Worm (Caenorhabditis elegans) whole organism, L4 larva: ENCODE results near the gene ZK757.1.

Experiments used
- D1046.2 ChIP-seq: fragments of 200-800 bp; sonication (Bioruptor generic); IDR thresholded peaks from 2 replicates; pipeline ENCODE4 v1.3.6; 2022; ENCODE audit warnings: missing genetic modification characterization, missing compliant biosample characterization
- F37D6.2 ChIP-seq: sonication (generic microtip); optimal IDR thresholded peaks from 2 replicates; lab custom pipeline; 2016; ENCODE audit warnings: mild to moderate bottlenecking, missing genetic modification characterization, missing compliant biosample characterization
- F44E2.7 ChIP-seq: fragments of 200-800 bp; sonication (Bioruptor generic); IDR thresholded peaks from 2 replicates; pipeline ENCODE4 v2.1.2; 2022; ENCODE audit warnings: missing genetic modification characterization, missing compliant biosample characterization
- F49E8.2 ChIP-seq: sonication (generic microtip); optimal IDR thresholded peaks from 2 replicates; lab custom pipeline; 2016; ENCODE audit warnings: missing compliant biosample characterization, mild to moderate bottlenecking, missing genetic modification characterization, borderline replicate concordance
- R02D3.7 ChIP-seq: fragments of 150-350 bp; sonication (generic microtip); optimal IDR thresholded peaks from 3 replicates; lab custom pipeline; 2014; ENCODE audit warnings: missing biosample characterization, missing genetic modification characterization
- T20F7.1 ChIP-seq: fragments of 200-800 bp; sonication (Bioruptor generic); optimal IDR thresholded peaks from 2 replicates; lab custom pipeline; 2018; ENCODE audit warnings: mild to moderate bottlenecking, missing genetic modification characterization, missing compliant biosample characterization
- Y48G9A.11 ChIP-seq: fragments of 200-800 bp; sonication (Bioruptor generic); IDR thresholded peaks from 2 replicates; pipeline ENCODE4 v1.3.6; 2022; ENCODE audit warnings: missing genetic modification reagents, missing genetic modification characterization, missing compliant biosample characterization
- Y5F2A.4 ChIP-seq: fragments of 200-800 bp; sonication (Bioruptor generic); optimal IDR thresholded peaks from 2 replicates; lab custom pipeline; 2018; ENCODE audit warnings: mild to moderate bottlenecking, missing genetic modification characterization, missing compliant biosample characterization
- Y75B8A.6 ChIP-seq: fragments of 200-800 bp; sonication (Bioruptor generic); IDR thresholded peaks from 2 replicates; pipeline ENCODE4 v1.3.6; 2022; ENCODE audit warnings: missing genetic modification reagents, missing genetic modification characterization, missing compliant biosample characterization
- ceh-20 ChIP-seq: fragments of 200-800 bp; sonication (Bioruptor generic); IDR thresholded peaks from 2 replicates; pipeline ENCODE4 v1.3.6; 2022; ENCODE audit warnings: missing genetic modification reagents, missing genetic modification characterization, missing compliant biosample characterization
- ceh-62 ChIP-seq: sonication (generic microtip); optimal IDR thresholded peaks from 2 replicates; lab custom pipeline; 2017; ENCODE audit warnings: missing biosample characterization, missing genetic modification characterization
- ceh-82 ChIP-seq: sonication (generic microtip); optimal IDR thresholded peaks from 2 replicates; lab custom pipeline; 2017; ENCODE audit warnings: missing biosample characterization, missing genetic modification characterization
- cey-2 ChIP-seq: sonication (generic microtip); optimal IDR thresholded peaks from 3 replicates; lab custom pipeline; 2017; ENCODE audit warnings: missing genetic modification characterization, mild to moderate bottlenecking, missing compliant biosample characterization, antibody characterized with exemption, borderline replicate concordance; ENCODE audit not compliant: insufficient read depth
- ctbp-1 ChIP-seq: fragments of 200-800 bp; sonication (Bioruptor generic); IDR thresholded peaks from 2 replicates; pipeline ENCODE4 v1.3.6; 2022; ENCODE audit warnings: missing genetic modification reagents, missing genetic modification characterization, missing compliant biosample characterization
- daf-12 ChIP-seq: fragments of 150-350 bp; optimal IDR thresholded peaks from 2 replicates; lab custom pipeline; 2014; ENCODE audit warnings: missing biosample characterization, missing genetic modification reagents, missing genetic modification characterization
- daf-16 ChIP-seq, 3 experiments: sonication (generic microtip); optimal IDR thresholded peaks; 2 replicates each; lab custom pipeline; 2016 to 2017; ENCODE audit warnings: missing genetic modification characterization in 3 of 3, missing genetic modification reagents in 3 of 3, mild to moderate bottlenecking in 2 of 3, missing compliant biosample characterization in 2 of 3, missing biosample characterization in 1 of 3, moderate library complexity in 1 of 3
- daf-19 ChIP-seq: fragments of 200-800 bp; sonication (Bioruptor generic); conservative IDR thresholded peaks from 2 replicates; pipeline ENCODE4 v1.3.6; 2022; ENCODE audit warnings: missing genetic modification characterization, missing compliant biosample characterization
- daf-8 ChIP-seq: fragments of 200-800 bp; sonication (Bioruptor generic); IDR thresholded peaks from 2 replicates; pipeline ENCODE4 v1.3.6; 2022; ENCODE audit warnings: missing genetic modification characterization, missing compliant biosample characterization
- dmd-9 ChIP-seq: fragments of 200-800 bp; sonication (Bioruptor generic); IDR thresholded peaks from 2 replicates; pipeline ENCODE4 v1.3.6; 2022; ENCODE audit warnings: missing genetic modification reagents, missing genetic modification characterization, missing compliant biosample characterization
- fkh-10 ChIP-seq: fragments of 150-350 bp; optimal IDR thresholded peaks from 2 replicates; lab custom pipeline; 2014; ENCODE audit warnings: missing biosample characterization, missing genetic modification reagents, missing genetic modification characterization
- gei-8 ChIP-seq: fragments of 200-800 bp; sonication (Bioruptor generic); optimal IDR thresholded peaks from 2 replicates; lab custom pipeline; 2018; ENCODE audit warnings: mild to moderate bottlenecking, missing genetic modification characterization, missing compliant biosample characterization
- hlh-11 ChIP-seq: fragments of 200-800 bp; sonication (Bioruptor generic); optimal IDR thresholded peaks from 2 replicates; lab custom pipeline; 2018; ENCODE audit warnings: mild to moderate bottlenecking, missing genetic modification characterization, missing compliant biosample characterization
- hlh-30 ChIP-seq: sonication (generic microtip); optimal IDR thresholded peaks from 2 replicates; lab custom pipeline; 2017; ENCODE audit warnings: antibody characterized with exemption, mild to moderate bottlenecking, missing genetic modification characterization, missing compliant biosample characterization; ENCODE audit not compliant: insufficient read depth
- lim-7 ChIP-seq: fragments of 200-800 bp; sonication (Bioruptor generic); IDR thresholded peaks from 2 replicates; pipeline ENCODE4 v1.3.6; 2022; ENCODE audit warnings: missing genetic modification characterization, missing compliant biosample characterization
- lin-15B ChIP-seq: fragments of 150-350 bp; sonication (generic microtip); optimal IDR thresholded peaks from 3 replicates; lab custom pipeline; 2014; ENCODE audit warnings: missing biosample characterization, missing genetic modification characterization
- lin-29 ChIP-seq: fragments of 200-800 bp; sonication (Bioruptor generic); IDR thresholded peaks from 2 replicates; pipeline ENCODE4 v1.3.6; 2022; ENCODE audit warnings: missing genetic modification reagents, missing genetic modification characterization, missing compliant biosample characterization
- lin-39 ChIP-seq: fragments of 150-350 bp; optimal IDR thresholded peaks from 2 replicates; lab custom pipeline; 2014; ENCODE audit warnings: missing biosample characterization, missing genetic modification reagents, missing genetic modification characterization
- madf-5 ChIP-seq, 2 experiments: fragments of 200-800 bp; sonication (Bioruptor generic); IDR thresholded peaks; 2 replicates each; pipeline ENCODE4 v1.3.6; 2022; ENCODE audit warnings: missing compliant biosample characterization in 2 of 2, missing genetic modification characterization in 2 of 2
- madf-9 ChIP-seq: fragments of 200-800 bp; sonication (Bioruptor generic); conservative IDR thresholded peaks from 2 replicates; pipeline ENCODE4 v1.3.6; 2022; ENCODE audit warnings: missing genetic modification reagents, missing genetic modification characterization, missing compliant biosample characterization
- mdl-1 ChIP-seq, 2 experiments: fragments of 150-350 bp in 1 of 2; sonication (generic microtip) in 1 of 2; optimal IDR thresholded peaks; 2 replicates each; lab custom pipeline; 2014 to 2017; ENCODE audit warnings: missing biosample characterization in 2 of 2, missing genetic modification characterization in 2 of 2
- mxl-2 ChIP-seq: fragments of 200-800 bp; sonication (Bioruptor generic); conservative IDR thresholded peaks from 2 replicates; pipeline ENCODE4 v1.3.6; 2022; ENCODE audit warnings: missing genetic modification reagents, missing genetic modification characterization, missing compliant biosample characterization
- mxl-3 ChIP-seq: fragments of 200-800 bp; sonication (Bioruptor generic); optimal IDR thresholded peaks from 2 replicates; lab custom pipeline; 2018; ENCODE audit warnings: mild to moderate bottlenecking, missing genetic modification characterization, missing compliant biosample characterization
- nhr-10 ChIP-seq: fragments of 150-350 bp; optimal IDR thresholded peaks from 2 replicates; lab custom pipeline; 2014; ENCODE audit warnings: missing biosample characterization, missing genetic modification characterization
- nhr-11 ChIP-seq: fragments of 150-350 bp; optimal IDR thresholded peaks from 2 replicates; lab custom pipeline; 2014; ENCODE audit warnings: missing biosample characterization, missing genetic modification characterization
- nhr-25 ChIP-seq: sonication (generic microtip); optimal IDR thresholded peaks from 2 replicates; lab custom pipeline; 2017; ENCODE audit warnings: missing genetic modification characterization, mild to moderate bottlenecking, missing compliant biosample characterization, antibody characterized with exemption, moderate library complexity, borderline replicate concordance; ENCODE audit not compliant: insufficient read depth
- nhr-28 ChIP-seq: fragments of 150-350 bp; optimal IDR thresholded peaks from 2 replicates; lab custom pipeline; 2014; ENCODE audit warnings: missing biosample characterization, missing genetic modification characterization
- nhr-42 ChIP-seq: fragments of 200-800 bp; sonication (Bioruptor generic); IDR thresholded peaks from 2 replicates; pipeline ENCODE4 v1.3.6; 2022; ENCODE audit warnings: missing genetic modification characterization, missing compliant biosample characterization
- nhr-6 ChIP-seq: fragments of 150-350 bp; optimal IDR thresholded peaks from 2 replicates; lab custom pipeline; 2014; ENCODE audit warnings: missing biosample characterization, missing genetic modification characterization
- nhr-76 ChIP-seq: fragments of 150-350 bp; optimal IDR thresholded peaks from 2 replicates; lab custom pipeline; 2014; ENCODE audit warnings: missing biosample characterization, missing genetic modification characterization
- pha-4 ChIP-seq, 2 experiments: fragments of 150-350 bp in 1 of 2; fragments of 200-800 bp in 1 of 2; sonication (Bioruptor generic) in 1 of 2; IDR thresholded peaks in 1 of 2; optimal IDR thresholded peaks in 1 of 2; 2 replicates each; pipeline versions ENCODE4 v1.3.6 to Lab custom; 2014 to 2022; ENCODE audit warnings: missing genetic modification characterization in 2 of 2, missing genetic modification reagents in 2 of 2, missing biosample characterization in 1 of 2, missing compliant biosample characterization in 1 of 2
- pqm-1 ChIP-seq: sonication (generic microtip); optimal IDR thresholded peaks from 2 replicates; lab custom pipeline; 2017; ENCODE audit warnings: missing biosample characterization, missing genetic modification characterization
- set-16 ChIP-seq: fragments of 200-800 bp; sonication (Bioruptor generic); IDR thresholded peaks from 2 replicates; pipeline ENCODE4 v1.3.6; 2022; ENCODE audit warnings: missing genetic modification reagents, missing genetic modification characterization, missing compliant biosample characterization
- skn-1 ChIP-seq: fragments of 150-350 bp; optimal IDR thresholded peaks from 2 replicates; lab custom pipeline; 2014; ENCODE audit warnings: missing biosample characterization, missing genetic modification characterization
- unc-62 ChIP-seq, 3 experiments: fragments of 150-350 bp in 1 of 3; sonication (generic microtip); optimal IDR thresholded peaks in 2 of 3; peaks in 1 of 3; 1 replicate in 1 of 3; 2 replicates in 2 of 3; lab custom pipeline; 2014 to 2017; ENCODE audit warnings: missing biosample characterization in 3 of 3, missing genetic modification characterization in 3 of 3, missing genetic modification reagents in 3 of 3, missing genotype in 1 of 3
- zfp-2 ChIP-seq: sonication (generic microtip); optimal IDR thresholded peaks from 2 replicates; lab custom pipeline; 2016; ENCODE audit warnings: mild to moderate bottlenecking, missing genetic modification characterization, missing compliant biosample characterization
- zip-2 ChIP-seq: fragments of 150-350 bp; optimal IDR thresholded peaks from 2 replicates; lab custom pipeline; 2014; ENCODE audit warnings: missing biosample characterization, missing genetic modification characterization
- ztf-11 ChIP-seq: fragments of 150-350 bp; optimal IDR thresholded peaks from 2 replicates; lab custom pipeline; 2014; ENCODE audit warnings: missing biosample characterization, missing genetic modification characterization

ZK757.1 gene

DNA sequence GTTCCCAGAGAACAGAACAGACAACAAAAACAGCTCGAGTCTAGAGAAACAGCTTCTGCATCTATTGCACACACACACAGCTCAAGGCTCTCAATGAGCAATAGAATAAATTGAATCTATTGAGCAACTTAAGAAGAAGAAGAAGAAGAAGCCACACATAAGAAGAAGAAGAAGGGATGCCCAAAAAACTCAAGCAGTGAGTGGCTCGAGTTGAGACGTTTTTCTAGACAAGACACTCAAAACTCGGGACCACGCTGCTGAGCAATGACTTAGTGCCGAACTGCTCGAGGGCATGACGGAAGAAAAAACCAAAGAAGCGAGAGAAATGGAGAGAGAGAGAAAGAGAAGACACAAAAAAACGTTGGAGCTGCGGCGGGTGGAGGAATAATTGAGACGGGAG, 34.4 kb upstream of the ZK757.1 start (continued):
- TF ChIP-seq unc-62 (GFP tag; optimal IDR thresholded peaks at IDR 0.05 in 1 of 2; lab: Kevin White, UChicago) (peak in 1 of 2 experiments; percentile 95), unc-62 (tag; optimal IDR thresholded peaks at IDR 0.05; lab: Kevin White, UChicago) (no peak), madf-5 (GFP tag; IDR thresholded peaks at IDR 0.05; lab: Robert Waterston, UW) (no peak), ceh-20 (GFP tag; lab: Robert Waterston, UW) (no peak), F37D6.2 (tag; lab: Kevin White, UChicago) (no peak), hlh-30 (tag; lab: Kevin White, UChicago) (peak; percentile 80), fkh-10 (GFP tag; lab: Kevin White, UChicago) (peak; percentile 83), madf-9 (GFP tag; lab: Robert Waterston, UW) (no peak), mxl-2 (GFP tag; lab: Robert Waterston, UW) (no peak), mdl-1 (tag; optimal IDR thresholded peaks at IDR 0.05; lab: Kevin White, UChicago) (peak in 1 of 2 experiments; percentile 36), nhr-76 (no peak), ztf-11 (no peak), pha-4 (GFP tag; IDR thresholded peaks at IDR 0.05; lab: Robert Waterston, UW) (no peak), pha-4 (tag; optimal IDR thresholded peaks at IDR 0.05; lab: Kevin White, UChicago) (no peak), ceh-82 (tag; lab: Kevin White, UChicago) (no peak), set-16 (GFP tag; lab: Robert Waterston, UW) (0 out of 2 replicates have a peak, but pooled peaks have one; percentile 17)

DNA sequence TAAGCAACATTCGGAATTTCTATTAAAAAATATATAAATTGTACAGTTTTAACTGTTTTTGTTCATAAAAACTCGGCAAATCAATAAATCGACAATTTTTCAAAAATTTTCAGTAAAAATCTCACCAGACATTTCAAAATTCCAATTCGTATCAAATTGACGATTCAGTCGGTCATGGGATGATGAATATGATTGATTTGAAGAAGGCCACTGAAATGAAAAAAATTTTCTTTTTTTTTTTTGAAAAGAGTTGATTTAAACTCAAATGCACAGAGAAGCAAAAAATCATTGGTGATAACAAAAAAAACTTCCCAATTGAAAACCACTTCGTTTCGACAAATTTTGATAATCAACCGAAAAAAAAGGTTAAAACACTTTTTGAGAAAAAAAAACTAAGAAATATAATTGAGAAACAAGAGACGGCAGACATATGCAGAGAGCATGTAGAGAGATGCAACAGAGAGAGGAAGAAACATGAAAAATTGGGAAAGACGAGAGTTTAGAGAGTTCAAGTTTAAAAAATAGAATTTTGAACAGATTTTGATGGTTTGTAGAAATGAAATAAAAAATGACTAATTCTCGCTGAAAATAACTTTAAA, 32.9 kb upstream of the ZK757.1 start:
- TF ChIP-seq mxl-2 (GFP tag; lab: Robert Waterston, UW) (no peak), daf-8 (GFP tag; lab: Robert Waterston, UW) (no peak), cey-2 (tag; lab: Kevin White, UChicago) (no peak), skn-1 (no peak), nhr-76 (no peak), lin-39 (tag; lab: Kevin White, UChicago) (no peak), ceh-62 (tag; lab: Kevin White, UChicago) (no peak), daf-16 (GFP tag; optimal IDR thresholded peaks at IDR 0.05; lab: Kevin White, UChicago) (no peak), daf-16 (tag; optimal IDR thresholded peaks at IDR 0.05; lab: Kevin White, UChicago) (peak; percentile 36), madf-5 (GFP tag; IDR thresholded peaks at IDR 0.05; lab: Robert Waterston, UW) (no peak), nhr-6 (tag; lab: Kevin White, UChicago) (peak; percentile 6), D1046.2 (GFP tag; lab: Robert Waterston, UW) (no peak), nhr-42 (GFP tag; lab: Robert Waterston, UW) (no peak), gei-8 (no peak), ctbp-1 (GFP tag; lab: Robert Waterston, UW) (no peak), daf-12 (tag; lab: Kevin White, UChicago) (no peak), daf-19 (GFP tag; lab: Robert Waterston, UW) (no peak), F49E8.2 (tag; lab: Kevin White, UChicago) (no peak), T20F7.1 (GFP tag; lab: Kevin White, UChicago) (no peak), lin-29 (GFP tag; lab: Robert Waterston, UW) (no peak), hlh-11 (tag; lab: Kevin White, UChicago) (no peak), nhr-28 (peak; percentile 33), F44E2.7 (GFP tag; lab: Robert Waterston, UW) (no peak), zip-2 (no peak), nhr-10 (tag; lab: Kevin White, UChicago) (no peak), nhr-11 (tag; lab: Kevin White, UChicago) (no peak), nhr-25 (tag; lab: Kevin White, UChicago) (no peak), mdl-1 (tag; optimal IDR thresholded peaks at IDR 0.05; lab: Kevin White, UChicago) (no peak), dmd-9 (GFP tag; lab: Robert Waterston, UW) (no peak), zfp-2 (tag; lab: Kevin White, UChicago) (no peak), R02D3.7 (no peak), hlh-30 (tag; lab: Kevin White, UChicago) (peak; percentile 33), mxl-3 (GFP tag; lab: Kevin White, UChicago) (no peak), lim-7 (GFP tag; lab: Robert Waterston, UW) (no peak), Y75B8A.6 (GFP tag; lab: Robert Waterston, UW) (no peak), Y48G9A.11 (no peak), lin-15B (tag; lab: Kevin White, UChicago) (no peak), Y5F2A.4 (GFP tag; lab: Kevin White, UChicago) (no peak), pqm-1 (tag; lab: Kevin White, UChicago) (peak; percentile 47)
